Worm (Caenorhabditis elegans) whole organism, L4 larva: ENCODE results near the gene col-124.

Source experiments
- ZK546.5 ChIP-seq, 2 experiments: sonication (generic microtip); optimal IDR thresholded peaks; 2 replicates each; lab custom pipeline; 2017; ENCODE audit warnings: missing biosample characterization in 2 of 2, missing genetic modification characterization in 2 of 2
- ceh-32 ChIP-seq: sonication (generic microtip); optimal IDR thresholded peaks from 2 replicates; lab custom pipeline; 2016; ENCODE audit warnings: mild to moderate bottlenecking, missing genetic modification characterization, missing compliant biosample characterization; ENCODE audit not compliant: poor library complexity
- daf-16 ChIP-seq, 3 experiments: sonication (generic microtip); optimal IDR thresholded peaks; 2 replicates each; lab custom pipeline; 2016 to 2017; ENCODE audit warnings: missing genetic modification characterization in 3 of 3, missing genetic modification reagents in 3 of 3, mild to moderate bottlenecking in 2 of 3, missing compliant biosample characterization in 2 of 3, missing biosample characterization in 1 of 3, moderate library complexity in 1 of 3
- hif-1 ChIP-seq, 2 experiments: sonication (generic microtip); optimal IDR thresholded peaks; 2 replicates each; lab custom pipeline; 2016 to 2017; ENCODE audit warnings: missing compliant biosample characterization in 2 of 2, missing genetic modification characterization in 2 of 2, missing genetic modification reagents in 2 of 2, missing genotype in 2 of 2, mild to moderate bottlenecking in 1 of 2
- lin-39 ChIP-seq: fragments of 150-350 bp; optimal IDR thresholded peaks from 2 replicates; lab custom pipeline; 2014; ENCODE audit warnings: missing biosample characterization, missing genetic modification reagents, missing genetic modification characterization
- lir-3 ChIP-seq: sonication (generic microtip); optimal IDR thresholded peaks from 2 replicates; lab custom pipeline; 2016; ENCODE audit warnings: mild to moderate bottlenecking, missing genetic modification characterization, missing compliant biosample characterization
- nhr-25 ChIP-seq: sonication (generic microtip); optimal IDR thresholded peaks from 2 replicates; lab custom pipeline; 2017; ENCODE audit warnings: missing genetic modification characterization, mild to moderate bottlenecking, missing compliant biosample characterization, antibody characterized with exemption, moderate library complexity, borderline replicate concordance; ENCODE audit not compliant: insufficient read depth
- nhr-42 ChIP-seq: fragments of 200-800 bp; sonication (Bioruptor generic); IDR thresholded peaks from 2 replicates; pipeline ENCODE4 v1.3.6; 2022; ENCODE audit warnings: missing genetic modification characterization, missing compliant biosample characterization
- unc-39 ChIP-seq: sonication (generic microtip); optimal IDR thresholded peaks from 2 replicates; lab custom pipeline; 2017; ENCODE audit warnings: missing biosample characterization, missing genetic modification characterization
- unc-62 ChIP-seq, 3 experiments: fragments of 150-350 bp in 1 of 3; sonication (generic microtip); optimal IDR thresholded peaks in 2 of 3; peaks in 1 of 3; 1 replicate in 1 of 3; 2 replicates in 2 of 3; lab custom pipeline; 2014 to 2017; ENCODE audit warnings: missing biosample characterization in 3 of 3, missing genetic modification characterization in 3 of 3, missing genetic modification reagents in 3 of 3, missing genotype in 1 of 3

DNA sequence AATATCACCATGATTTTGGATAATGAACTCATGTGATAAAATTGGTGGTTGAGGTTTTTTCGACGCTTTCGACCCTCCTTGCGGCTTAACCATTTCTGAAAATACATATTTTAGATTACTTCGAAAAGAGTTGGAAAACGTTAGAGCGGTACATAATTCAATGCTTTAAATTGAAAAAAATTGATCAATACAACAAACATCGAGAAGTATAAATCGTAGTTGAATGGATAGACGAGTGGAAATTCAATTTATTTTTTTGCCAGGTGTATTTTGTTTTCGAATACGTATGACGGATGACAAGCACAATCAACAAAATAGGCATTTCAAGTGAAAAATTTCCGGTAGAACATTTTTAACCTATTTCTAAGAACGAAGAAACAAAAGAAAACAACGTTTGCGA, 4.9 kb downstream of the col-124 start, which contains the start of gene tram-1:
- no peak for TF ChIP-seq nhr-25
- TF ChIP-seq nhr-42 (GFP tag; lab: Robert Waterston, UW): no peak
- TF ChIP-seq unc-62 (GFP tag; optimal IDR thresholded peaks at IDR 0.05 in 1 of 2; lab: Kevin White, UChicago): no peak
- TF ChIP-seq unc-62 (tag; optimal IDR thresholded peaks at IDR 0.05; lab: Kevin White, UChicago): no peak
- TF ChIP-seq ceh-32 (tag; lab: Kevin White, UChicago): no peak
- TF ChIP-seq unc-39 (tag; lab: Kevin White, UChicago): no peak
- TF ChIP-seq lir-3 (tag; lab: Kevin White, UChicago): no peak
- TF ChIP-seq daf-16 (GFP tag; optimal IDR thresholded peaks at IDR 0.05; lab: Kevin White, UChicago): no peak
- no peak for TF ChIP-seq daf-16 (tag; optimal IDR thresholded peaks at IDR 0.05; lab: Kevin White, UChicago)
- TF ChIP-seq lin-39 (tag; lab: Kevin White, UChicago): no peak
- no peak for TF ChIP-seq hif-1 (tag; optimal IDR thresholded peaks at IDR 0.05; lab: Kevin White, UChicago)
- TF ChIP-seq ZK546.5 (tag; optimal IDR thresholded peaks at IDR 0.05; lab: Kevin White, UChicago): no peak
